Worm (Caenorhabditis elegans) whole organism, L3 larva: Measurements from ENCODE around the gene F25D1.8.

ENCODE experiments used
- R02D3.7 ChIP-seq: fragments of 150-350 bp; optimal IDR thresholded peaks from 2 replicates; lab custom pipeline; 2014; ENCODE audit warnings: missing biosample characterization, missing genetic modification characterization
- ama-1 ChIP-seq: fragments of 150-350 bp; optimal IDR thresholded peaks from 2 replicates; lab custom pipeline; 2018
- ceh-16 ChIP-seq: sonication (generic microtip); optimal IDR thresholded peaks from 2 replicates; lab custom pipeline; 2017; ENCODE audit warnings: missing biosample characterization, missing genetic modification characterization
- ceh-28 ChIP-seq: fragments of 150-350 bp; optimal IDR thresholded peaks from 2 replicates; lab custom pipeline; 2014; ENCODE audit warnings: missing biosample characterization, missing genetic modification reagents, missing genetic modification characterization
- ceh-9 ChIP-seq: sonication (generic microtip); optimal IDR thresholded peaks from 2 replicates; lab custom pipeline; 2018; ENCODE audit warnings: missing biosample characterization, missing genetic modification characterization
- egl-27 ChIP-seq: sonication (generic microtip); optimal IDR thresholded peaks from 4 replicates; lab custom pipeline; 2017; ENCODE audit warnings: missing biosample characterization, missing genetic modification reagents, missing genetic modification characterization
- egl-5 ChIP-seq: fragments of 150-350 bp; optimal IDR thresholded peaks from 2 replicates; lab custom pipeline; 2017; ENCODE audit warnings: missing biosample characterization, missing genetic modification reagents, missing genetic modification characterization, inconsistent platforms
- elt-1 ChIP-seq: fragments of 150-350 bp; optimal IDR thresholded peaks from 2 replicates; lab custom pipeline; 2014; ENCODE audit warnings: missing biosample characterization, missing genetic modification characterization
- elt-2 ChIP-seq: sonication (generic microtip); optimal IDR thresholded peaks from 2 replicates; lab custom pipeline; 2016; ENCODE audit warnings: missing genetic modification reagents, mild to moderate bottlenecking, missing genetic modification characterization, missing compliant biosample characterization
- elt-3 ChIP-seq, 3 experiments: fragments of 150-350 bp in 1 of 3; sonication (generic microtip) in 2 of 3; optimal IDR thresholded peaks; 2 replicates in 2 of 3; 4 replicates in 1 of 3; lab custom pipeline; 2014 to 2017; ENCODE audit warnings: missing biosample characterization in 3 of 3, missing genetic modification characterization in 3 of 3
- eor-1 ChIP-seq, 2 experiments: fragments of 150-350 bp; optimal IDR thresholded peaks; 2 replicates each; lab custom pipeline; 2014 to 2018; ENCODE audit warnings: missing biosample characterization in 2 of 2, missing genetic modification characterization in 2 of 2
- fkh-10 ChIP-seq: sonication (generic microtip); optimal IDR thresholded peaks from 2 replicates; lab custom pipeline; 2017; ENCODE audit warnings: missing biosample characterization, missing genetic modification reagents, missing genetic modification characterization
- fkh-2 ChIP-seq: fragments of 150-350 bp; optimal IDR thresholded peaks from 2 replicates; lab custom pipeline; 2014; ENCODE audit warnings: missing biosample characterization, missing genetic modification reagents, missing genetic modification characterization
- fos-1 ChIP-seq: fragments of 150-350 bp; optimal IDR thresholded peaks from 2 replicates; lab custom pipeline; 2014; ENCODE audit warnings: missing biosample characterization, missing genetic modification characterization
- lin-15B ChIP-seq: fragments of 150-350 bp; optimal IDR thresholded peaks from 2 replicates; lab custom pipeline; 2014; ENCODE audit warnings: missing biosample characterization, missing genetic modification characterization
- lin-39 ChIP-seq: fragments of 150-350 bp; optimal IDR thresholded peaks from 2 replicates; lab custom pipeline; 2018; ENCODE audit warnings: missing biosample characterization, missing genetic modification reagents, missing genetic modification characterization
- mdl-1 ChIP-seq: fragments of 150-350 bp; optimal IDR thresholded peaks from 2 replicates; lab custom pipeline; 2014; ENCODE audit warnings: missing biosample characterization, missing genetic modification characterization
- mml-1 ChIP-seq: fragments of 150-350 bp; sonication (generic microtip); optimal IDR thresholded peaks from 3 replicates; lab custom pipeline; 2014; ENCODE audit warnings: missing biosample characterization, missing genetic modification characterization
- nfya-1 ChIP-seq: sonication (generic microtip); optimal IDR thresholded peaks from 2 replicates; lab custom pipeline; 2017; ENCODE audit warnings: missing genetic modification characterization, mild to moderate bottlenecking, missing compliant biosample characterization, antibody characterized with exemption, moderate library complexity; ENCODE audit not compliant: insufficient read depth
- nhr-23 ChIP-seq: fragments of 150-350 bp; optimal IDR thresholded peaks from 2 replicates; lab custom pipeline; 2014; ENCODE audit warnings: missing biosample characterization, missing genetic modification reagents, missing genetic modification characterization
- nhr-237 ChIP-seq: fragments of 150-350 bp; optimal IDR thresholded peaks from 2 replicates; lab custom pipeline; 2014; ENCODE audit warnings: missing biosample characterization, missing genetic modification characterization
- nhr-25 ChIP-seq: sonication (generic microtip); optimal IDR thresholded peaks from 2 replicates; lab custom pipeline; 2017; ENCODE audit warnings: missing biosample characterization, missing genetic modification characterization
- nhr-28 ChIP-seq: fragments of 150-350 bp; optimal IDR thresholded peaks from 2 replicates; lab custom pipeline; 2014; ENCODE audit warnings: missing biosample characterization, missing genetic modification characterization
- nhr-43 ChIP-seq: sonication (generic microtip); optimal IDR thresholded peaks from 2 replicates; lab custom pipeline; 2016; ENCODE audit warnings: mild to moderate bottlenecking, missing genetic modification characterization, missing compliant biosample characterization; ENCODE audit not compliant: poor library complexity, severe bottlenecking
- nhr-67 ChIP-seq: fragments of 150-350 bp; optimal IDR thresholded peaks from 2 replicates; lab custom pipeline; 2014; ENCODE audit warnings: missing biosample characterization, missing genetic modification characterization
- nhr-76 ChIP-seq: fragments of 150-350 bp; sonication (generic microtip); optimal IDR thresholded peaks from 5 replicates; lab custom pipeline; 2014; ENCODE audit warnings: missing biosample characterization, missing genetic modification characterization
- nhr-77 ChIP-seq: fragments of 150-350 bp; optimal IDR thresholded peaks from 2 replicates; lab custom pipeline; 2014; ENCODE audit warnings: missing biosample characterization, missing genetic modification characterization
- pha-4 ChIP-seq: fragments of 150-350 bp; optimal IDR thresholded peaks from 2 replicates; lab custom pipeline; 2014; ENCODE audit warnings: missing biosample characterization, missing genetic modification reagents, missing genetic modification characterization
- pqm-1 ChIP-seq: fragments of 150-350 bp; optimal IDR thresholded peaks from 2 replicates; lab custom pipeline; 2017; ENCODE audit warnings: missing biosample characterization, missing genetic modification characterization, inconsistent platforms
- skn-1 ChIP-seq: fragments of 150-350 bp; optimal IDR thresholded peaks from 2 replicates; lab custom pipeline; 2014; ENCODE audit warnings: missing biosample characterization, missing genetic modification characterization
- snpc-4 ChIP-seq: fragments of 150-350 bp; optimal IDR thresholded peaks from 2 replicates; lab custom pipeline; 2014; ENCODE audit warnings: missing biosample characterization, missing genetic modification characterization
- unc-62 ChIP-seq: fragments of 150-350 bp; sonication (generic microtip); optimal IDR thresholded peaks from 4 replicates; lab custom pipeline; 2014; ENCODE audit warnings: missing biosample characterization, missing genetic modification reagents, missing genetic modification characterization
- zag-1 ChIP-seq: fragments of 150-350 bp; optimal IDR thresholded peaks from 2 replicates; lab custom pipeline; 2014; ENCODE audit warnings: missing biosample characterization, missing genetic modification characterization

The F25D1.8 gene

ce11 chrV:10536808-10537207 lies 2.4 kb upstream of the F25D1.8 start (continued):
- TF ChIP-seq nhr-43 (tag; lab: Kevin White, UChicago) (peak; percentile 89), egl-27 (tag; lab: Kevin White, UChicago) (peak; percentile 61), ama-1 (peak; percentile 67), nhr-76 (tag; lab: Kevin White, UChicago) (no peak), nhr-25 (tag; lab: Kevin White, UChicago) (peak; percentile 97), snpc-4 (tag; lab: Kevin White, UChicago) (peak; percentile 93), elt-2 (peak; percentile 58), mdl-1 (tag; lab: Kevin White, UChicago) (peak; percentile 65), nhr-67 (tag; lab: Kevin White, UChicago) (no peak), egl-5 (tag; lab: Kevin White, UChicago) (peak; percentile 78), unc-62 (GFP tag; lab: Kevin White, UChicago) (peak; percentile 61), elt-3 (tag; optimal IDR thresholded peaks at IDR 0.05; lab: Kevin White, UChicago) (peak in 1 of 3 experiments; percentile 29), fkh-10 (GFP tag; lab: Kevin White, UChicago) (peak; percentile 37), ceh-16 (tag; lab: Kevin White, UChicago) (no peak), fos-1 (tag; lab: Kevin White, UChicago) (no peak), nfya-1 (tag; lab: Kevin White, UChicago) (peak; percentile 95), pha-4 (peak; percentile 94), ceh-28 (tag; lab: Kevin White, UChicago) (peak; percentile 85)

ce11 chrV:10540024-10540423 lies 810 bp downstream of the F25D1.8 start, which contains the start of gene degt-1:
TSS of gene degt-1 (plus strand) at chrV:10540324.
- TF ChIP-seq mml-1 (tag; lab: Kevin White, UChicago) = no peak
- TF ChIP-seq, all 47 proteins: peak for 0

DNA sequence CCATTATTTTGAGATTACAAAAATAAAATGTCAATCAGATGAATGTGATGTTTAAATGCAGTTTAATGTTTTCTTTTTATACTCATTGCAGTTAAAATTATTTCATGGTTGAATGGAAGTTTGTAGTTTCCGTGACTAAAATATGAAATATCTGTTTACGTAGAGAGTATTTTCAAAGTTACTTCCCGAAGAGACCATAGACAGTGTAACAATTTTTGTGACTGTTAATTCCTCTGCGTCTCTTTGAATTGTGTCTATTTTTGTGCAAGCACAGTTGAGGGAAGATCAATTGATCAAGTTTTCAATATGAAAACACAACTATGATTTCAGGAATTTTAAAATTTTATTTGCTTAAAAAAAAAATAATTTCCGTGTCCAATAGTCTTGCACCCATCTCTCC lies 7.5 kb downstream of the F25D1.8 start, which contains the start of gene F25D1.5:
F25D1.5 (minus strand) TSS at position 35 of the 400 bp plus-strand sequence.
- TF ChIP-seq zag-1 (tag; lab: Kevin White, UChicago) (no peak), nhr-77 (tag; lab: Kevin White, UChicago) (peak; percentile 68), elt-2 (peak; percentile 37), nhr-28 (tag; lab: Kevin White, UChicago) (peak; percentile 47), lin-39 (tag; lab: Kevin White, UChicago) (no peak), pqm-1 (tag; lab: Kevin White, UChicago) (peak; percentile 17)

ce11 chrV:10548981-10549380 lies 9.8 kb downstream of the F25D1.8 start, which contains the start of gene srd-34:
TSS of gene srd-34 (minus strand) at chrV:10549081.
- no peak for TF ChIP-seq nhr-23 (tag; lab: Kevin White, UChicago)
- TF ChIP-seq nfya-1 (tag; lab: Kevin White, UChicago) = no peak
- TF ChIP-seq lin-15B (tag; lab: Kevin White, UChicago) = no peak
- TF ChIP-seq eor-1 (tag; optimal IDR thresholded peaks at IDR 0.05; lab: Kevin White, UChicago) = no peak
- TF ChIP-seq R02D3.7 = no peak
- TF ChIP-seq ama-1 = no peak
- TF ChIP-seq snpc-4 (tag; lab: Kevin White, UChicago) = no peak

ce11 chrV:10549717-10550116 lies 10.5 kb downstream of the F25D1.8 start, which contains the start of gene F32G8.2:
TSS of gene F32G8.2 (plus strand) at chrV:10550017.
- no peak for TF ChIP-seq fkh-2 (tag; lab: Kevin White, UChicago)
- no peak for TF ChIP-seq skn-1 (tag; lab: Kevin White, UChicago)
- no peak for TF ChIP-seq eor-1 (tag; optimal IDR thresholded peaks at IDR 0.05; lab: Kevin White, UChicago)
- TF ChIP-seq elt-1 (tag; lab: Kevin White, UChicago) = no peak
- TF ChIP-seq ceh-9 (tag; lab: Kevin White, UChicago) = no peak
- no peak for TF ChIP-seq R02D3.7
- TF ChIP-seq nhr-25 (tag; lab: Kevin White, UChicago) = no peak
- TF ChIP-seq nhr-76 (tag; lab: Kevin White, UChicago) = no peak
- no peak for TF ChIP-seq lin-39 (tag; lab: Kevin White, UChicago)
- no peak for TF ChIP-seq nhr-237 (tag; lab: Kevin White, UChicago)
- no peak for TF ChIP-seq ceh-28 (tag; lab: Kevin White, UChicago)
